Worm (Caenorhabditis elegans) whole organism, L4/young adult: Measurements from ENCODE around the gene mboa-3.

Experiments
- W03F9.2 ChIP-seq: fragments of 150-350 bp; optimal IDR thresholded peaks from 2 replicates; lab custom pipeline; 2014; ENCODE audit warnings: missing biosample characterization, missing genetic modification characterization
- him-1 ChIP-seq: sonication (generic microtip); optimal IDR thresholded peaks from 2 replicates; lab custom pipeline; 2016; ENCODE audit warnings: missing genotype, missing genetic modification reagents, missing genetic modification characterization, missing compliant biosample characterization

ce11 chrX:5517063-5517462 is 5.6 kb downstream of the mboa-3 start, which contains the start of gene T23F2.5:
- TF ChIP-seq W03F9.2 (no peak), him-1 (tag; lab: Kevin White, UChicago) (no peak)
